Worm (Caenorhabditis elegans) whole organism, young adult: ENCODE results near the gene math-18.

Experiments
- B0035.1 ChIP-seq: sonication (generic microtip); optimal IDR thresholded peaks from 2 replicates; lab custom pipeline; 2016; ENCODE audit warnings: missing genetic modification characterization, mild to moderate bottlenecking, missing compliant biosample characterization, missing genotype, missing genetic modification reagents
- C17E4.6 ChIP-seq: fragments of 200-800 bp; sonication (Bioruptor generic); IDR thresholded peaks from 2 replicates; pipeline ENCODE4 v1.3.6; 2022; ENCODE audit warnings: missing genetic modification reagents, missing genetic modification characterization, missing compliant biosample characterization
- D2030.7 ChIP-seq: fragments of 200-800 bp; sonication (Bioruptor generic); IDR thresholded peaks from 2 replicates; pipeline ENCODE4 v1.3.6; 2022; ENCODE audit warnings: missing genetic modification reagents, missing genetic modification characterization, missing compliant biosample characterization
- F10E7.11 ChIP-seq: sonication (generic microtip); optimal IDR thresholded peaks from 2 replicates; lab custom pipeline; 2017; ENCODE audit warnings: mild to moderate bottlenecking, missing genetic modification characterization, moderate library complexity, missing compliant biosample characterization
- F37B4.10 ChIP-seq: fragments of 200-800 bp; sonication (Bioruptor generic); IDR thresholded peaks from 2 replicates; pipeline ENCODE4 v1.3.6; 2022; ENCODE audit warnings: missing genetic modification characterization, missing compliant biosample characterization
- F49E8.2 ChIP-seq: sonication (generic microtip); optimal IDR thresholded peaks from 3 replicates; lab custom pipeline; 2017; ENCODE audit warnings: missing genetic modification characterization, mild to moderate bottlenecking, missing compliant biosample characterization, antibody characterized with exemption, moderate library complexity; ENCODE audit not compliant: insufficient read depth
- F52B5.7 ChIP-seq: sonication (generic microtip); optimal IDR thresholded peaks from 2 replicates; lab custom pipeline; 2016; ENCODE audit warnings: mild to moderate bottlenecking, missing genetic modification characterization, missing compliant biosample characterization
- F57A8.1 ChIP-seq: fragments of 200-800 bp; sonication (Bioruptor generic); optimal IDR thresholded peaks from 2 replicates; lab custom pipeline; 2018; ENCODE audit warnings: mild to moderate bottlenecking, missing genetic modification characterization, moderate library complexity, missing compliant biosample characterization
- F57C9.4 ChIP-seq: sonication (generic microtip); optimal IDR thresholded peaks from 2 replicates; lab custom pipeline; 2017; ENCODE audit warnings: mild to moderate bottlenecking, missing genetic modification characterization, missing compliant biosample characterization
- T26A5.8 ChIP-seq: sonication (generic microtip); optimal IDR thresholded peaks from 2 replicates; lab custom pipeline; 2016; ENCODE audit warnings: missing genetic modification characterization, missing compliant biosample characterization
- Y53F4B.3 ChIP-seq: fragments of 200-800 bp; sonication (Bioruptor generic); IDR thresholded peaks from 2 replicates; pipeline ENCODE4 v1.3.6; 2022; ENCODE audit warnings: missing genetic modification reagents, missing genetic modification characterization, missing compliant biosample characterization
- Y53G8AR.9 ChIP-seq: fragments of 200-800 bp; sonication (Bioruptor generic); conservative IDR thresholded peaks from 2 replicates; pipeline ENCODE4 v1.3.6; 2022; ENCODE audit warnings: missing genetic modification reagents, missing genetic modification characterization, missing compliant biosample characterization
- Y67H2A.10 ChIP-seq: fragments of 200-800 bp; sonication (Bioruptor generic); conservative IDR thresholded peaks from 2 replicates; pipeline ENCODE4 v1.3.6; 2022; ENCODE audit warnings: missing genetic modification reagents, missing genetic modification characterization, missing compliant biosample characterization
- Y79H2A.3 ChIP-seq: fragments of 200-800 bp; sonication (Bioruptor generic); conservative IDR thresholded peaks from 2 replicates; pipeline ENCODE4 v1.3.6; 2022; ENCODE audit warnings: missing genetic modification reagents, missing genetic modification characterization, missing compliant biosample characterization
- ZK185.1 ChIP-seq: sonication (generic microtip); optimal IDR thresholded peaks from 2 replicates; lab custom pipeline; 2016; ENCODE audit warnings: mild to moderate bottlenecking, missing genetic modification characterization, missing compliant biosample characterization; ENCODE audit not compliant: poor library complexity, severe bottlenecking
- atf-7 ChIP-seq: sonication (generic microtip); optimal IDR thresholded peaks from 2 replicates; lab custom pipeline; 2017; ENCODE audit warnings: mild to moderate bottlenecking, missing genetic modification characterization, missing compliant biosample characterization
- bed-2 ChIP-seq: fragments of 200-800 bp; sonication (Bioruptor generic); IDR thresholded peaks from 2 replicates; pipeline ENCODE4 v1.3.6; 2022; ENCODE audit warnings: missing genetic modification reagents, missing genetic modification characterization, missing compliant biosample characterization
- cebp-1 ChIP-seq, 2 experiments: fragments of 200-800 bp in 1 of 2; sonication (Bioruptor generic) in 1 of 2; sonication (generic microtip) in 1 of 2; IDR thresholded peaks in 1 of 2; optimal IDR thresholded peaks in 1 of 2; 2 replicates each; pipeline versions ENCODE4 v1.3.6 to Lab custom; 2017 to 2022; ENCODE audit warnings: missing compliant biosample characterization in 2 of 2, missing genetic modification characterization in 2 of 2, mild to moderate bottlenecking in 1 of 2, missing genetic modification reagents in 1 of 2, moderate library complexity in 1 of 2
- dox-1 ChIP-seq: fragments of 200-800 bp; sonication (Bioruptor generic); IDR thresholded peaks from 2 replicates; pipeline ENCODE4 v1.3.6; 2022; ENCODE audit warnings: missing genetic modification reagents, missing genetic modification characterization, missing compliant biosample characterization
- efl-1 ChIP-seq: fragments of 150-350 bp; optimal IDR thresholded peaks from 2 replicates; lab custom pipeline; 2014; ENCODE audit warnings: missing biosample characterization, missing genetic modification reagents, missing genetic modification characterization
- egl-18 ChIP-seq: fragments of 200-800 bp; sonication (Bioruptor generic); IDR thresholded peaks from 2 replicates; pipeline ENCODE4 v1.3.6; 2022; ENCODE audit warnings: missing genetic modification reagents, missing genetic modification characterization, missing compliant biosample characterization
- ets-4 ChIP-seq: fragments of 200-800 bp; sonication (Bioruptor generic); optimal IDR thresholded peaks from 2 replicates; lab custom pipeline; 2018; ENCODE audit warnings: mild to moderate bottlenecking, missing genetic modification characterization, missing compliant biosample characterization
- fkh-3 ChIP-seq: sonication (generic microtip); optimal IDR thresholded peaks from 2 replicates; lab custom pipeline; 2016; ENCODE audit warnings: mild to moderate bottlenecking, missing genetic modification characterization, missing compliant biosample characterization
- gei-17 ChIP-seq: fragments of 200-800 bp; sonication (Bioruptor generic); optimal IDR thresholded peaks from 2 replicates; lab custom pipeline; 2018; ENCODE audit warnings: mild to moderate bottlenecking, missing genetic modification characterization, missing compliant biosample characterization
- hrde-1 ChIP-seq: sonication (generic microtip); optimal IDR thresholded peaks from 2 replicates; lab custom pipeline; 2016; ENCODE audit warnings: missing genetic modification characterization, mild to moderate bottlenecking, missing compliant biosample characterization, moderate library complexity, missing genotype, missing genetic modification reagents, borderline replicate concordance
- let-607 ChIP-seq, 2 experiments: fragments of 200-800 bp in 1 of 2; sonication (Bioruptor generic) in 1 of 2; sonication (generic microtip) in 1 of 2; optimal IDR thresholded peaks; 2 replicates each; lab custom pipeline; 2016 to 2018; ENCODE audit warnings: mild to moderate bottlenecking in 2 of 2, missing compliant biosample characterization in 2 of 2, missing genetic modification characterization in 2 of 2, moderate library complexity in 2 of 2, missing genotype in 1 of 2
- lir-1 ChIP-seq: fragments of 200-800 bp; sonication (Bioruptor generic); conservative IDR thresholded peaks from 2 replicates; pipeline ENCODE4 v1.3.6; 2022; ENCODE audit warnings: missing genetic modification reagents, missing genetic modification characterization, missing compliant biosample characterization
- mxl-1 ChIP-seq: sonication (generic microtip); optimal IDR thresholded peaks from 2 replicates; lab custom pipeline; 2016; ENCODE audit warnings: missing genetic modification characterization, missing compliant biosample characterization
- nhr-27 ChIP-seq: fragments of 200-800 bp; sonication (Bioruptor generic); optimal IDR thresholded peaks from 2 replicates; lab custom pipeline; 2018; ENCODE audit warnings: mild to moderate bottlenecking, missing genetic modification characterization, moderate library complexity, missing compliant biosample characterization
- rcor-1 ChIP-seq: fragments of 200-800 bp; sonication (Bioruptor generic); IDR thresholded peaks from 2 replicates; pipeline ENCODE4 v1.3.6; 2022; ENCODE audit warnings: missing genetic modification reagents, missing genetic modification characterization, missing compliant biosample characterization
- snpc-1.1 ChIP-seq: sonication (generic microtip); optimal IDR thresholded peaks from 2 replicates; lab custom pipeline; 2017; ENCODE audit warnings: missing genetic modification characterization, mild to moderate bottlenecking, missing compliant biosample characterization, antibody characterized with exemption, moderate library complexity, missing genotype, missing genetic modification reagents; ENCODE audit not compliant: insufficient read depth
- snpc-1.3 ChIP-seq: sonication (generic microtip); optimal IDR thresholded peaks from 2 replicates; lab custom pipeline; 2017; ENCODE audit warnings: missing genetic modification characterization, mild to moderate bottlenecking, missing compliant biosample characterization, antibody characterized with exemption, moderate library complexity, missing genotype, missing genetic modification reagents; ENCODE audit not compliant: insufficient read depth
- tlf-1 ChIP-seq: fragments of 200-800 bp; sonication (Bioruptor generic); optimal IDR thresholded peaks from 2 replicates; lab custom pipeline; 2018; ENCODE audit warnings: mild to moderate bottlenecking, missing genetic modification characterization, missing compliant biosample characterization
- zfh-2 ChIP-seq: fragments of 200-800 bp; sonication (Bioruptor generic); conservative IDR thresholded peaks from 2 replicates; pipeline ENCODE4 v1.3.6; 2022; ENCODE audit warnings: missing genetic modification reagents, missing genetic modification characterization, missing compliant biosample characterization
- zim-3 ChIP-seq: sonication (generic microtip); optimal IDR thresholded peaks from 2 replicates; lab custom pipeline; 2017; ENCODE audit warnings: mild to moderate bottlenecking, missing genetic modification characterization, moderate library complexity, missing compliant biosample characterization
- ztf-18 ChIP-seq: sonication (generic microtip); optimal IDR thresholded peaks from 2 replicates; lab custom pipeline; 2016; ENCODE audit warnings: missing genotype, mild to moderate bottlenecking, missing genetic modification characterization, missing compliant biosample characterization
- ztf-28 ChIP-seq: fragments of 200-800 bp; sonication (Bioruptor generic); IDR thresholded peaks from 2 replicates; pipeline ENCODE4 v1.3.6; 2022; ENCODE audit warnings: missing genetic modification reagents, missing genetic modification characterization, missing compliant biosample characterization

math-18 gene

ce11 chrII:2166376-2166775 lies 12.6 kb downstream of the math-18 start, which contains the start of gene C33C12.4:
TSS of gene C33C12.4 (minus strand) at chrII:2166476.
- TF ChIP-seq F10E7.11 (tag; lab: Kevin White, UChicago) (no peak), F37B4.10 (no peak), C17E4.6 (GFP tag; lab: Robert Waterston, UW) (no peak), bed-2 (GFP tag; lab: Robert Waterston, UW) (no peak), hrde-1 (no peak), lir-1 (no peak), rcor-1 (GFP tag; lab: Robert Waterston, UW) (no peak), nhr-27 (tag; lab: Kevin White, UChicago) (no peak), atf-7 (tag; lab: Kevin White, UChicago) (no peak), snpc-1.1 (tag; lab: Kevin White, UChicago) (no peak), efl-1 (GFP tag; lab: Kevin White, UChicago) (no peak), Y67H2A.10 (GFP tag; lab: Robert Waterston, UW) (no peak), ets-4 (GFP tag; lab: Kevin White, UChicago) (no peak), D2030.7 (no peak)
- TF ChIP-seq, all 124 proteins: peak for 0

- TF ChIP-seq tlf-1 = no peak
- no peak for TF ChIP-seq Y53G8AR.9
- TF ChIP-seq fkh-3 (tag; lab: Kevin White, UChicago) = no peak
- no peak for TF ChIP-seq zim-3 (tag; lab: Kevin White, UChicago)
- no peak for TF ChIP-seq F52B5.7 (tag; lab: Kevin White, UChicago)
- no peak for TF ChIP-seq Y67H2A.10 (GFP tag; lab: Robert Waterston, UW)
- TF ChIP-seq ZK185.1 (tag; lab: Kevin White, UChicago) = no peak
- TF ChIP-seq let-607 (tag; optimal IDR thresholded peaks at IDR 0.05; lab: Kevin White, UChicago) = no peak
- no peak for TF ChIP-seq F57A8.1 (GFP tag; lab: Kevin White, UChicago)
- TF ChIP-seq B0035.1 (tag; lab: Kevin White, UChicago) = no peak
- TF ChIP-seq gei-17 = no peak
- no peak for TF ChIP-seq egl-18
- TF ChIP-seq snpc-1.1 (tag; lab: Kevin White, UChicago) = no peak
- TF ChIP-seq ztf-28 = no peak
- no peak for TF ChIP-seq ztf-18 (tag; lab: Kevin White, UChicago)
- TF ChIP-seq dox-1 (GFP tag; lab: Robert Waterston, UW) = no peak
- TF ChIP-seq, all 124 proteins: peak for 0
These were observed 14.6 kb downstream of the math-18 start, which contains the start of gene fbxb-38 for ce11 chrII:2168374-2168773. TSS of gene fbxb-38 (minus strand) at chrII:2168763.

ce11 chrII:2170085-2170484 lies 16.3 kb downstream of the math-18 start, which contains the start of gene C33C12.12:
TSS of gene C33C12.12 (minus strand) at chrII:2170185.
- TF ChIP-seq snpc-1.1 (tag; lab: Kevin White, UChicago) = no peak
- no peak for TF ChIP-seq Y53F4B.3
- no peak for TF ChIP-seq F57C9.4
- no peak for TF ChIP-seq Y79H2A.3 (GFP tag; lab: Robert Waterston, UW)
- no peak for TF ChIP-seq ets-4 (GFP tag; lab: Kevin White, UChicago)
- TF ChIP-seq F49E8.2 (tag; lab: Kevin White, UChicago) = no peak
- TF ChIP-seq snpc-1.3 (tag; lab: Kevin White, UChicago) = no peak
- TF ChIP-seq let-607 (tag; optimal IDR thresholded peaks at IDR 0.05; lab: Kevin White, UChicago) = no peak
- TF ChIP-seq T26A5.8 (tag; lab: Kevin White, UChicago) = no peak
- TF ChIP-seq zfh-2 (GFP tag; lab: Robert Waterston, UW) = no peak
- no peak for TF ChIP-seq mxl-1 (tag; lab: Kevin White, UChicago)
- no peak for TF ChIP-seq cebp-1 (GFP tag; IDR thresholded peaks at IDR 0.05; lab: Robert Waterston, UW)
- no peak for TF ChIP-seq cebp-1 (tag; optimal IDR thresholded peaks at IDR 0.05; lab: Kevin White, UChicago)
- no peak for TF ChIP-seq F37B4.10
